Fruit fly (Drosophila melanogaster) whole organism, embryonic: ENCODE data around the gene CG5043.

Source experiments
- CG10267 ChIP-seq: fragments of 200-800 bp; sonication (Bioruptor generic); optimal IDR thresholded peaks from 2 replicates; lab custom pipeline; 2018; ENCODE audit warnings: missing biosample characterization, mild to moderate bottlenecking, missing genetic modification characterization, moderate library complexity
- CG12744 ChIP-seq: fragments of 200-800 bp; sonication (Bioruptor generic); optimal IDR thresholded peaks from 2 replicates; lab custom pipeline; 2016; ENCODE audit warnings: missing biosample characterization, missing genetic modification characterization
- CG15269 ChIP-seq: fragments of 200-800 bp; sonication (Bioruptor generic); optimal IDR thresholded peaks from 2 replicates; lab custom pipeline; 2018; ENCODE audit warnings: missing biosample characterization, mild to moderate bottlenecking, missing genetic modification characterization, moderate library complexity
- CG15696 ChIP-seq: fragments of 200-800 bp; sonication (Bioruptor generic); optimal IDR thresholded peaks from 2 replicates; lab custom pipeline; 2019; ENCODE audit warnings: missing biosample characterization, mild to moderate bottlenecking, missing genetic modification characterization, moderate library complexity
- CG1602 ChIP-seq: fragments of 200-800 bp; sonication (Bioruptor generic); optimal IDR thresholded peaks from 3 replicates; lab custom pipeline; 2016; ENCODE audit warnings: missing biosample characterization, missing genetic modification characterization
- CG16813 ChIP-seq: fragments of 200-800 bp; sonication (Bioruptor generic); IDR thresholded peaks from 3 replicates; pipeline ENCODE4 v1.3.6; 2022; ENCODE audit warnings: missing biosample characterization, missing genetic modification characterization; ENCODE audit not compliant: partially characterized antibody
- CG17361 ChIP-seq: fragments of 200-800 bp; sonication (Bioruptor generic); IDR thresholded peaks from 3 replicates; pipeline ENCODE4 v1.3.6; 2022; ENCODE audit warnings: missing biosample characterization, missing genetic modification characterization
- CG34224 ChIP-seq: fragments of 200-800 bp; sonication (Bioruptor generic); IDR thresholded peaks from 3 replicates; pipeline ENCODE4 v1.3.6; 2022; ENCODE audit warnings: missing biosample characterization, missing genetic modification characterization; ENCODE audit not compliant: partially characterized antibody
- CG42726 ChIP-seq: fragments of 200-800 bp; sonication (Bioruptor generic); IDR thresholded peaks from 2 replicates; pipeline ENCODE4 v1.3.6; 2022; ENCODE audit warnings: missing biosample characterization, missing genetic modification characterization; ENCODE audit not compliant: partially characterized antibody
- CG4404 ChIP-seq: fragments of 200-800 bp; sonication (Bioruptor generic); IDR thresholded peaks from 2 replicates; pipeline ENCODE4 v1.3.6; 2022; ENCODE audit warnings: missing biosample characterization, missing genetic modification characterization
- CG5245 ChIP-seq: fragments of 200-800 bp; sonication (Bioruptor generic); optimal IDR thresholded peaks from 3 replicates; lab custom pipeline; 2016; ENCODE audit warnings: missing biosample characterization, missing genetic modification characterization
- CG7271 ChIP-seq: fragments of 200-800 bp; sonication (Bioruptor generic); optimal IDR thresholded peaks from 2 replicates; lab custom pipeline; 2018; ENCODE audit warnings: missing biosample characterization, mild to moderate bottlenecking, missing genetic modification characterization, moderate library complexity
- CG7928 ChIP-seq: fragments of 200-800 bp; sonication (Bioruptor generic); optimal IDR thresholded peaks from 2 replicates; lab custom pipeline; 2017; ENCODE audit warnings: missing biosample characterization, mild to moderate bottlenecking, missing genetic modification characterization
- CG8290 ChIP-seq, 3 experiments: fragments of 200-800 bp; sonication (Bioruptor generic); optimal IDR thresholded peaks; 2 replicates each; lab custom pipeline; 2016 to 2019; ENCODE audit warnings: missing biosample characterization in 3 of 3, missing genetic modification characterization in 3 of 3, mild to moderate bottlenecking in 2 of 3, moderate library complexity in 1 of 3
- CG8924 ChIP-seq: fragments of 200-800 bp; optimal IDR thresholded peaks from 3 replicates; lab custom pipeline; 2019; ENCODE audit warnings: missing biosample characterization, mild to moderate bottlenecking, missing genetic modification characterization, moderate library complexity
- CG9797 ChIP-seq: fragments of 200-800 bp; sonication (Bioruptor generic); optimal IDR thresholded peaks from 3 replicates; lab custom pipeline; 2018; ENCODE audit warnings: missing biosample characterization, mild to moderate bottlenecking, missing genetic modification characterization
- CoRest ChIP-seq: fragments of 200-800 bp; sonication (Bioruptor generic); optimal IDR thresholded peaks from 3 replicates; lab custom pipeline; 2018; ENCODE audit warnings: missing biosample characterization, mild to moderate bottlenecking, missing genetic modification characterization, moderate library complexity
- Dfd ChIP-seq, 2 experiments: fragments of >200 bp; optimal IDR thresholded peaks; 2 replicates each; lab custom pipeline; 2017; ENCODE audit warnings: missing biosample characterization in 2 of 2, missing genetic modification characterization in 2 of 2
- Dip3 ChIP-seq: fragments of 200-800 bp; sonication (Bioruptor generic); optimal IDR thresholded peaks from 3 replicates; lab custom pipeline; 2016; ENCODE audit warnings: missing biosample characterization, missing genetic modification characterization
- Doc2 ChIP-seq: fragments of 200-800 bp; sonication (Bioruptor generic); IDR thresholded peaks from 2 replicates; pipeline ENCODE4 v1.3.6; 2022; ENCODE audit warnings: missing biosample characterization, missing genetic modification characterization
- Dp ChIP-seq: fragments of 200-800 bp; sonication (Bioruptor generic); optimal IDR thresholded peaks from 2 replicates; lab custom pipeline; 2018; ENCODE audit warnings: missing biosample characterization, mild to moderate bottlenecking, missing genetic modification characterization, moderate library complexity
- Dref ChIP-seq: fragments of 200-800 bp; sonication (Bioruptor generic); IDR thresholded peaks from 2 replicates; pipeline ENCODE4 v1.3.6; 2022; ENCODE audit warnings: missing biosample characterization, missing genetic modification characterization
- Elba2 ChIP-seq: fragments of 200-800 bp; sonication (Bioruptor generic); optimal IDR thresholded peaks from 3 replicates; lab custom pipeline; 2016; ENCODE audit warnings: missing biosample characterization, missing genetic modification characterization
- Ets97D ChIP-seq: fragments of 200-800 bp; sonication (Bioruptor generic); optimal IDR thresholded peaks from 3 replicates; lab custom pipeline; 2016; ENCODE audit warnings: missing biosample characterization, missing genetic modification characterization
- HLH4C ChIP-seq: fragments of 200-800 bp; sonication (Bioruptor generic); IDR thresholded peaks from 3 replicates; pipeline ENCODE4 v1.3.6; 2022; ENCODE audit warnings: missing biosample characterization, missing genetic modification characterization; ENCODE audit not compliant: partially characterized antibody
- Hey ChIP-seq: fragments of 200-800 bp; sonication (Bioruptor generic); optimal IDR thresholded peaks from 3 replicates; lab custom pipeline; 2018; ENCODE audit warnings: missing biosample characterization, mild to moderate bottlenecking, missing genetic modification characterization
- Hmr ChIP-seq: fragments of 200-800 bp; sonication (Bioruptor generic); optimal IDR thresholded peaks from 3 replicates; lab custom pipeline; 2017; ENCODE audit warnings: mild to moderate bottlenecking, missing biosample characterization, missing genetic modification reagents, missing genetic modification characterization
- Lhr ChIP-seq: fragments of 200-800 bp; sonication (Bioruptor generic); optimal IDR thresholded peaks from 3 replicates; lab custom pipeline; 2017; ENCODE audit warnings: mild to moderate bottlenecking, missing biosample characterization, missing genetic modification reagents, missing genetic modification characterization
- Myb ChIP-seq: fragments of 200-800 bp; sonication (Bioruptor generic); optimal IDR thresholded peaks from 2 replicates; lab custom pipeline; 2016; ENCODE audit warnings: missing biosample characterization, missing genetic modification characterization
- Pdp1 ChIP-seq, 2 experiments: fragments of 200-800 bp; sonication (Bioruptor generic); optimal IDR thresholded peaks; 3 replicates each; lab custom pipeline; 2016; ENCODE audit warnings: missing biosample characterization in 2 of 2, missing genetic modification characterization in 2 of 2, mild to moderate bottlenecking in 1 of 2, moderate library complexity in 1 of 2
- Scr ChIP-seq: fragments of 200-800 bp; sonication (Bioruptor generic); IDR thresholded peaks from 2 replicates; pipeline ENCODE4 v1.3.6; 2022; ENCODE audit warnings: missing biosample characterization, missing genetic modification characterization; ENCODE audit not compliant: partially characterized antibody
- Sry-δ ChIP-seq: fragments of 200-800 bp; sonication (Bioruptor generic); optimal IDR thresholded peaks from 2 replicates; lab custom pipeline; 2016; ENCODE audit warnings: missing biosample characterization, missing genetic modification characterization
- Xbp1 ChIP-seq: fragments of 200-800 bp; sonication (Bioruptor generic); optimal IDR thresholded peaks from 3 replicates; lab custom pipeline; 2016; ENCODE audit warnings: missing biosample characterization, mild to moderate bottlenecking, missing genetic modification characterization
- bbx ChIP-seq: fragments of 200-800 bp; sonication (Bioruptor generic); IDR thresholded peaks from 2 replicates; pipeline ENCODE4 v1.3.6; 2022; ENCODE audit warnings: missing biosample characterization, missing genetic modification characterization; ENCODE audit not compliant: partially characterized antibody
- chif ChIP-seq, 2 experiments: fragments of 200-800 bp; sonication (Bioruptor generic); optimal IDR thresholded peaks; 3 replicates each; lab custom pipeline; 2016; ENCODE audit warnings: missing biosample characterization in 2 of 2, missing genetic modification characterization in 2 of 2
- cwo ChIP-seq: fragments of 200-800 bp; sonication (Bioruptor generic); optimal IDR thresholded peaks from 3 replicates; lab custom pipeline; 2017; ENCODE audit warnings: missing biosample characterization, missing genetic modification characterization, mild to moderate bottlenecking, moderate library complexity, missing genetic modification reagents
- dmrt11E ChIP-seq: fragments of 200-800 bp; sonication (Bioruptor generic); optimal IDR thresholded peaks from 3 replicates; lab custom pipeline; 2018; ENCODE audit warnings: missing biosample characterization, mild to moderate bottlenecking, missing genetic modification characterization, moderate library complexity
- fu2 ChIP-seq: fragments of 200-800 bp; sonication (Bioruptor generic); optimal IDR thresholded peaks from 2 replicates; lab custom pipeline; 2016; ENCODE audit warnings: missing biosample characterization, missing genetic modification characterization
- grau ChIP-seq: fragments of 200-800 bp; optimal IDR thresholded peaks from 3 replicates; lab custom pipeline; 2019; ENCODE audit warnings: missing biosample characterization, mild to moderate bottlenecking, missing genetic modification characterization, moderate library complexity
- gsb ChIP-seq: fragments of 200-800 bp; sonication (Bioruptor generic); IDR thresholded peaks from 2 replicates; pipeline ENCODE4 v1.3.6; 2022; ENCODE audit warnings: missing biosample characterization, missing genetic modification characterization
- kni ChIP-seq: fragments of 200-800 bp; sonication (Bioruptor generic); optimal IDR thresholded peaks from 3 replicates; lab custom pipeline; 2017; ENCODE audit warnings: mild to moderate bottlenecking, missing biosample characterization, missing genetic modification reagents, missing genetic modification characterization
- knrl ChIP-seq: fragments of 200-800 bp; sonication (Bioruptor generic); IDR thresholded peaks from 3 replicates; pipeline ENCODE4 v1.3.6; 2022; ENCODE audit warnings: missing biosample characterization, missing genetic modification characterization; ENCODE audit not compliant: partially characterized antibody
- nmo ChIP-seq: fragments of 200-800 bp; sonication (Bioruptor generic); optimal IDR thresholded peaks from 2 replicates; lab custom pipeline; 2018; ENCODE audit warnings: missing biosample characterization, mild to moderate bottlenecking, missing genetic modification characterization, moderate library complexity
- phol ChIP-seq: fragments of 200-800 bp; sonication (Bioruptor generic); optimal IDR thresholded peaks from 3 replicates; lab custom pipeline; 2018; ENCODE audit warnings: missing biosample characterization, mild to moderate bottlenecking, missing genetic modification characterization, moderate library complexity
- stwl ChIP-seq: fragments of 200-800 bp; sonication (Bioruptor generic); optimal IDR thresholded peaks from 3 replicates; lab custom pipeline; 2018; ENCODE audit warnings: missing biosample characterization, mild to moderate bottlenecking, missing genetic modification characterization, moderate library complexity
- trem ChIP-seq: fragments of 200-800 bp; optimal IDR thresholded peaks from 3 replicates; lab custom pipeline; 2019; ENCODE audit warnings: missing biosample characterization, mild to moderate bottlenecking, missing genetic modification characterization, moderate library complexity
- unpg ChIP-seq: fragments of 200-800 bp; sonication (Bioruptor generic); optimal IDR thresholded peaks from 3 replicates; lab custom pipeline; 2018; ENCODE audit warnings: missing biosample characterization, mild to moderate bottlenecking, missing genetic modification characterization, moderate library complexity
- vnd ChIP-seq: fragments of 200-800 bp; sonication (Bioruptor generic); IDR thresholded peaks from 3 replicates; pipeline ENCODE4 v1.3.6; 2022; ENCODE audit warnings: missing biosample characterization, missing genetic modification characterization; ENCODE audit not compliant: partially characterized antibody

The CG5043 gene

dm6 chr2L:17477710-17478109 is 44.0 kb downstream of the CG5043 start, which contains the start of gene cass (continued):
- TF ChIP-seq Dp (GFP tag; lab: Kevin White, UChicago) (peak; percentile 66), CG12744 (GFP tag; lab: Kevin White, UChicago) (no peak), CG42726 (GFP tag; lab: Robert Waterston, UW) (peak; percentile 94), fu2 (GFP tag; lab: Kevin White, UChicago) (no peak), unpg (GFP tag; lab: Kevin White, UChicago) (peak; percentile 23), CG15269 (tag; lab: Kevin White, UChicago) (peak; percentile 23), Myb (GFP tag; lab: Kevin White, UChicago) (peak; percentile 88), Doc2 (GFP tag; lab: Robert Waterston, UW) (no peak), kni (GFP tag; lab: Kevin White, UChicago) (no peak), Pdp1 (GFP tag; optimal IDR thresholded peaks at IDR 0.05; lab: Kevin White, UChicago) (peak in 1 of 2 experiments; percentile 16), CG1602 (no peak), phol (peak; percentile 97), cwo (GFP tag; lab: Kevin White, UChicago) (no peak), CG10267 (tag; lab: Kevin White, UChicago) (peak; percentile 62), Sry-δ (peak; percentile 86), bbx (GFP tag; lab: Robert Waterston, UW) (peak; percentile 93), CG34224 (GFP tag; lab: Robert Waterston, UW) (peak; percentile 92), CG7271 (peak; percentile 32), CG4404 (GFP tag; lab: Robert Waterston, UW) (no peak), CoRest (tag; lab: Kevin White, UChicago) (peak; percentile 73), CG5245 (no peak), Dip3 (GFP tag; lab: Kevin White, UChicago) (no peak), CG9797 (peak; percentile 77), Scr (peak; percentile 93), Ets97D (peak; percentile 59), grau (tag; lab: Kevin White, UChicago) (peak; percentile 31), dmrt11E (peak; percentile 9), Dfd (GFP tag; optimal IDR thresholded peaks at IDR 0.05; lab: Kevin White, UChicago) (no peak), CG8290 (GFP tag; optimal IDR thresholded peaks at IDR 0.05; lab: Kevin White, UChicago) (peak; percentile 39), CG8290 (tag; optimal IDR thresholded peaks at IDR 0.05; lab: Kevin White, UChicago) (peak in 1 of 2 experiments; percentile 70), HLH4C (GFP tag; lab: Robert Waterston, UW) (peak; percentile 91), trem (tag; lab: Kevin White, UChicago) (peak; percentile 82), Elba2 (GFP tag; lab: Kevin White, UChicago) (peak; percentile 17), nmo (GFP tag; lab: Kevin White, UChicago) (peak; percentile 59), Xbp1 (GFP tag; lab: Kevin White, UChicago) (no peak), CG17361 (0 out of 3 replicates have a peak, but pooled peaks have one; percentile 18), knrl (GFP tag; lab: Robert Waterston, UW) (peak; percentile 91), stwl (tag; lab: Kevin White, UChicago) (peak; percentile 92), Hey (tag; lab: Kevin White, UChicago) (no peak), Lhr (GFP tag; lab: Kevin White, UChicago) (peak; percentile 36), Dref (GFP tag; lab: Robert Waterston, UW) (peak; percentile 86), gsb (no peak), CG15696 (no peak), CG8924 (tag; lab: Kevin White, UChicago) (peak; percentile 26), vnd (GFP tag; lab: Robert Waterston, UW) (peak; percentile 88), CG16813 (GFP tag; lab: Robert Waterston, UW) (peak; percentile 94), chif (GFP tag; optimal IDR thresholded peaks at IDR 0.05; lab: Kevin White, UChicago) (no peak), CG7928 (no peak), Hmr (GFP tag; lab: Kevin White, UChicago) (peak; percentile 37)
